Worm (Caenorhabditis elegans) whole organism, L3 larva: ENCODE measurements around the gene T07D4.2.
A peak's percentile ranks its signal among the peaks of the same experiment; 100 is the strongest.

ENCODE experiments used
- R02D3.7 ChIP-seq: fragments of 150-350 bp; optimal IDR thresholded peaks from 2 replicates; lab custom pipeline; 2014; ENCODE audit warnings: missing biosample characterization, missing genetic modification characterization
- aly-2 ChIP-seq: fragments of 150-350 bp; optimal IDR thresholded peaks from 2 replicates; lab custom pipeline; 2014; ENCODE audit warnings: missing biosample characterization, missing genetic modification characterization
- ama-1 ChIP-seq: fragments of 150-350 bp; optimal IDR thresholded peaks from 2 replicates; lab custom pipeline; 2018
- ceh-16 ChIP-seq: sonication (generic microtip); optimal IDR thresholded peaks from 2 replicates; lab custom pipeline; 2017; ENCODE audit warnings: missing biosample characterization, missing genetic modification characterization
- ceh-28 ChIP-seq: fragments of 150-350 bp; optimal IDR thresholded peaks from 2 replicates; lab custom pipeline; 2014; ENCODE audit warnings: missing biosample characterization, missing genetic modification reagents, missing genetic modification characterization
- ceh-82 ChIP-seq: fragments of 150-350 bp; optimal IDR thresholded peaks from 2 replicates; lab custom pipeline; 2014; ENCODE audit warnings: missing biosample characterization, missing genetic modification characterization
- ceh-9 ChIP-seq: sonication (generic microtip); optimal IDR thresholded peaks from 2 replicates; lab custom pipeline; 2018; ENCODE audit warnings: missing biosample characterization, missing genetic modification characterization
- egl-27 ChIP-seq: sonication (generic microtip); optimal IDR thresholded peaks from 4 replicates; lab custom pipeline; 2017; ENCODE audit warnings: missing biosample characterization, missing genetic modification reagents, missing genetic modification characterization
- egl-5 ChIP-seq: fragments of 150-350 bp; optimal IDR thresholded peaks from 2 replicates; lab custom pipeline; 2017; ENCODE audit warnings: missing biosample characterization, missing genetic modification reagents, missing genetic modification characterization, inconsistent platforms
- elt-1 ChIP-seq: fragments of 150-350 bp; optimal IDR thresholded peaks from 2 replicates; lab custom pipeline; 2014; ENCODE audit warnings: missing biosample characterization, missing genetic modification characterization
- elt-2 ChIP-seq: sonication (generic microtip); optimal IDR thresholded peaks from 2 replicates; lab custom pipeline; 2016; ENCODE audit warnings: missing genetic modification reagents, mild to moderate bottlenecking, missing genetic modification characterization, missing compliant biosample characterization
- elt-3 ChIP-seq, 3 experiments: fragments of 150-350 bp in 1 of 3; sonication (generic microtip) in 2 of 3; optimal IDR thresholded peaks; 2 replicates in 2 of 3; 4 replicates in 1 of 3; lab custom pipeline; 2014 to 2017; ENCODE audit warnings: missing biosample characterization in 3 of 3, missing genetic modification characterization in 3 of 3
- eor-1 ChIP-seq, 2 experiments: fragments of 150-350 bp; optimal IDR thresholded peaks; 2 replicates each; lab custom pipeline; 2014 to 2018; ENCODE audit warnings: missing biosample characterization in 2 of 2, missing genetic modification characterization in 2 of 2
- fkh-10 ChIP-seq: sonication (generic microtip); optimal IDR thresholded peaks from 2 replicates; lab custom pipeline; 2017; ENCODE audit warnings: missing biosample characterization, missing genetic modification reagents, missing genetic modification characterization
- fkh-2 ChIP-seq: fragments of 150-350 bp; optimal IDR thresholded peaks from 2 replicates; lab custom pipeline; 2014; ENCODE audit warnings: missing biosample characterization, missing genetic modification reagents, missing genetic modification characterization
- jun-1 ChIP-seq: fragments of 150-350 bp; optimal IDR thresholded peaks from 2 replicates; lab custom pipeline; 2014; ENCODE audit warnings: missing biosample characterization, missing genetic modification reagents, missing genetic modification characterization
- lin-15B ChIP-seq: fragments of 150-350 bp; optimal IDR thresholded peaks from 2 replicates; lab custom pipeline; 2014; ENCODE audit warnings: missing biosample characterization, missing genetic modification characterization
- lin-39 ChIP-seq: fragments of 150-350 bp; optimal IDR thresholded peaks from 2 replicates; lab custom pipeline; 2018; ENCODE audit warnings: missing biosample characterization, missing genetic modification reagents, missing genetic modification characterization
- mml-1 ChIP-seq: fragments of 150-350 bp; sonication (generic microtip); optimal IDR thresholded peaks from 3 replicates; lab custom pipeline; 2014; ENCODE audit warnings: missing biosample characterization, missing genetic modification characterization
- nhr-11 ChIP-seq: fragments of 150-350 bp; optimal IDR thresholded peaks from 2 replicates; lab custom pipeline; 2014; ENCODE audit warnings: missing biosample characterization, missing genetic modification characterization
- nhr-12 ChIP-seq: fragments of 150-350 bp; optimal IDR thresholded peaks from 2 replicates; lab custom pipeline; 2014; ENCODE audit warnings: missing biosample characterization, missing genetic modification characterization
- nhr-237 ChIP-seq: fragments of 150-350 bp; optimal IDR thresholded peaks from 2 replicates; lab custom pipeline; 2014; ENCODE audit warnings: missing biosample characterization, missing genetic modification characterization
- nhr-25 ChIP-seq: sonication (generic microtip); optimal IDR thresholded peaks from 2 replicates; lab custom pipeline; 2017; ENCODE audit warnings: missing biosample characterization, missing genetic modification characterization
- nhr-28 ChIP-seq: fragments of 150-350 bp; optimal IDR thresholded peaks from 2 replicates; lab custom pipeline; 2014; ENCODE audit warnings: missing biosample characterization, missing genetic modification characterization
- nhr-43 ChIP-seq: sonication (generic microtip); optimal IDR thresholded peaks from 2 replicates; lab custom pipeline; 2016; ENCODE audit warnings: mild to moderate bottlenecking, missing genetic modification characterization, missing compliant biosample characterization; ENCODE audit not compliant: poor library complexity, severe bottlenecking
- nhr-67 ChIP-seq: fragments of 150-350 bp; optimal IDR thresholded peaks from 2 replicates; lab custom pipeline; 2014; ENCODE audit warnings: missing biosample characterization, missing genetic modification characterization
- nhr-77 ChIP-seq: fragments of 150-350 bp; optimal IDR thresholded peaks from 2 replicates; lab custom pipeline; 2014; ENCODE audit warnings: missing biosample characterization, missing genetic modification characterization
- pqm-1 ChIP-seq: fragments of 150-350 bp; optimal IDR thresholded peaks from 2 replicates; lab custom pipeline; 2017; ENCODE audit warnings: missing biosample characterization, missing genetic modification characterization, inconsistent platforms
- sea-2 ChIP-seq: fragments of 150-350 bp; sonication (generic microtip); optimal IDR thresholded peaks from 4 replicates; lab custom pipeline; 2014; ENCODE audit warnings: missing biosample characterization, missing genetic modification reagents, missing genetic modification characterization
- tbx-2 ChIP-seq: sonication (generic microtip); optimal IDR thresholded peaks from 2 replicates; lab custom pipeline; 2016; ENCODE audit warnings: mild to moderate bottlenecking, missing genetic modification characterization, missing compliant biosample characterization
- unc-62 ChIP-seq: fragments of 150-350 bp; sonication (generic microtip); optimal IDR thresholded peaks from 4 replicates; lab custom pipeline; 2014; ENCODE audit warnings: missing biosample characterization, missing genetic modification reagents, missing genetic modification characterization
- zag-1 ChIP-seq: fragments of 150-350 bp; optimal IDR thresholded peaks from 2 replicates; lab custom pipeline; 2014; ENCODE audit warnings: missing biosample characterization, missing genetic modification characterization
- ztf-11 ChIP-seq: fragments of 150-350 bp; optimal IDR thresholded peaks from 2 replicates; lab custom pipeline; 2014; ENCODE audit warnings: missing biosample characterization, missing genetic modification characterization
- ztf-4 ChIP-seq: fragments of 150-350 bp; optimal IDR thresholded peaks from 2 replicates; lab custom pipeline; 2014; ENCODE audit warnings: missing biosample characterization, missing genetic modification characterization

Gene T07D4.2

DNA sequence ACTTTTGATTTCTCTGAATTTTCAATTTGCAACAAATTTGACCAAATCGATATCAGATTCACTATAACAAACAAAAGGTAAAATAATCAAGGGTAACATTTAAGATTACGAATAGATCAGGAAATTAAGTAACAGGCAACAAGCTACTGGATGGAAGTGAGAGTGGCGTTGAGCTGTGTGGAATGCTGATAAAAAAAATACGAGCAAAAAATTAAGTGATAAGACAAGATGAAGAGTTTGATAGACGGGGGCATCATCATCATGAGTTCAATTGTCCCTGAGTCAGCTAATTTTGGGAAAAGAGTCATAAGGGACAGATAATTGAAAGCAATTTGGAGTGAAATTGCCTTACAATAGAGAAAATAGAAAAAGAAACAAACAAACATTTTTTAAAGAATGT is 6.9 kb downstream of the T07D4.2 start:
- peak; percentile 83 for TF ChIP-seq elt-2 (tag; lab: Kevin White, UChicago)
- TF ChIP-seq ztf-4 (tag; lab: Kevin White, UChicago), result no peak
- TF ChIP-seq elt-3 (tag; optimal IDR thresholded peaks at IDR 0.05; lab: Kevin White, UChicago), result no peak
- no peak for TF ChIP-seq ama-1 (lab: Kevin White, UChicago)
- no peak for TF ChIP-seq ceh-28 (tag; lab: Kevin White, UChicago)
- TF ChIP-seq jun-1 (tag; lab: Kevin White, UChicago), result peak; percentile 21
- TF ChIP-seq pqm-1 (tag; lab: Kevin White, UChicago), result peak; percentile 67
- no peak for TF ChIP-seq ceh-9
- TF ChIP-seq egl-27 (tag; lab: Kevin White, UChicago), result no peak
- TF ChIP-seq, all 47 proteins: peak for 3

DNA sequence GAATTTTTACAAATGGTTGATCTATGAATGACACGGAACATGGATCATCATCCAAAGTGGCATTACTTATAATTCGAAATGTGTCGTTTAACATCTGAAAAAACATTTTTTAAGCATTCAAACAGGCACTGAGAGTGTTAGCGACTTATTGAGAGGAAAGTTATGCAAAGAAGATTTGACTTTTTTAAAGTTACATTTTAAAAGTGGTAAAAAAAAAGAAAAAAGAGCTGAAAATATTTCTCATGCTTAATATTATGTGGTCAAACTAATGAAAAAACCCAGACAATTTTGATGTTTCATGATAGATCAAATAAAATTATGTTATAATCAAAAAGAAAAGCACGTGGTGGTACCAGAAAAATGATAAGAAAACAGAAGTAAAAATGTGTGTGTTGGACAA is 8.7 kb downstream of the T07D4.2 start, which contains the start of gene npr-20:
Gene npr-20 (minus strand): TSS at position 101 of the 400 bp plus-strand sequence.
- TF ChIP-seq elt-2 (tag; lab: Kevin White, UChicago) (peak; percentile 10), jun-1 (tag; lab: Kevin White, UChicago) (no peak)

DNA sequence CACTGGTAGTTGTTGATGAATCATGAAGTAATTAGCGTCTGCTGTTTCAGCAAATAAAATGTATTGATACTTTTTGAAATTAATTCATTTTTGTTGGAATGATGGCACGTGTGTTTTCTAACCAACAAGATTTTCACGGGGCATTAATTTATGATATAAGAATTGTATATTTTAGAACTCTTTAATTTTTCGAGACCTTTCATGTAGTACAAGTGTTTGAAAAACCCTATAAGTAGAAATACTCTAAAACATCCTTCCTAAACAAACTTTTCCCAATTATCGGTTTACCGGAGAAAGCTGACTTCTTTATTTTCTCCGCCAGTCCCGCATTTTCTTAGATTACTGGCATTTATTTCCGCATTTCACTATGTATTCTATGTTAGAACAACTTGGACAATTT is 14.1 kb downstream of the T07D4.2 start, which contains the start of gene snb-6:
Gene snb-6 (minus strand): TSS at position 101 of the 400 bp plus-strand sequence.
- TF ChIP-seq ztf-4 (tag; lab: Kevin White, UChicago) (no peak), fkh-2 (tag; lab: Kevin White, UChicago) (no peak), mml-1 (no peak), zag-1 (tag; lab: Kevin White, UChicago) (no peak), jun-1 (tag; lab: Kevin White, UChicago) (no peak), nhr-43 (no peak), tbx-2 (no peak), R02D3.7 (tag; lab: Kevin White, UChicago) (no peak), unc-62 (no peak), nhr-12 (tag; lab: Kevin White, UChicago) (no peak), egl-27 (tag; lab: Kevin White, UChicago) (no peak), lin-39 (tag; lab: Kevin White, UChicago) (no peak), pqm-1 (tag; lab: Kevin White, UChicago) (no peak), ztf-11 (tag; lab: Kevin White, UChicago) (no peak), nhr-77 (tag; lab: Kevin White, UChicago) (no peak), elt-1 (no peak), nhr-67 (tag; lab: Kevin White, UChicago) (no peak), nhr-237 (no peak), fkh-10 (GFP tag; lab: Kevin White, UChicago) (no peak), sea-2 (GFP tag; lab: Kevin White, UChicago) (no peak)

DNA sequence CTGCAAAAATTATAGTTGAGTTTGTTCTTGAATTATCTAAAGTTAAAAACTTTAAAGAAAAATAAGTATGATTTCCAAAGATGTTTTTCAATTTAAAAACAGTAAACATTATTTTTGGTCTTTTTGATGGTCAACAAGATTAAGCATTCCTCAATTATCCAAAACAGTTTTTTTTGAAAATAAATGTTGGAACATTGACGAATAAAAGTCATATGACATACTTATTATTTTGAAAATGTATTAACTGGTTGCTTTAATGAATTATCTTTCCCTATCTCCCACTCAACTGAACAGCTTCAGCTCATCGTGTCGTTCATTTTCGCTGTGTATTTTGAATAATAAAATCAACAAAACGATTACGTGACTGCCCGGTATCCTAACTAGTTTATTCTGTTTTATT is 16.7 kb downstream of the T07D4.2 start:
- TF ChIP-seq ama-1 (lab: Kevin White, UChicago) (no peak), ceh-82 (tag; lab: Kevin White, UChicago) (no peak), aly-2 (tag; lab: Kevin White, UChicago) (no peak), mml-1 (no peak), lin-15B (tag; lab: Kevin White, UChicago) (no peak), nhr-11 (tag; lab: Kevin White, UChicago) (no peak), nhr-28 (no peak), egl-5 (tag; lab: Kevin White, UChicago) (no peak), sea-2 (GFP tag; lab: Kevin White, UChicago) (no peak), pqm-1 (tag; lab: Kevin White, UChicago) (no peak)

- TF ChIP-seq nhr-25 (peak; percentile 23), eor-1 (tag; optimal IDR thresholded peaks at IDR 0.05; lab: Kevin White, UChicago) (no peak), egl-27 (tag; lab: Kevin White, UChicago) (no peak), ztf-4 (tag; lab: Kevin White, UChicago) (no peak), ceh-16 (tag; lab: Kevin White, UChicago) (no peak), fkh-2 (tag; lab: Kevin White, UChicago) (no peak)
Measured at ce11 chrII:8856524-8856923, 17.2 kb downstream of the T07D4.2 start.
